Worm (Caenorhabditis elegans) whole organism, young adult: ENCODE measurements around the gene crb-1.

ENCODE experiments used
- B0019.2 ChIP-seq: fragments of 200-800 bp; sonication (Bioruptor generic); conservative IDR thresholded peaks from 2 replicates; pipeline ENCODE4 v1.3.6; 2022; ENCODE audit warnings: missing genetic modification reagents, missing genetic modification characterization, missing compliant biosample characterization
- B0336.3 ChIP-seq: fragments of 200-800 bp; sonication (Bioruptor generic); IDR thresholded peaks from 2 replicates; pipeline ENCODE4 v1.3.6; 2022; ENCODE audit warnings: missing genetic modification characterization, missing compliant biosample characterization
- C17E4.6 ChIP-seq: fragments of 200-800 bp; sonication (Bioruptor generic); IDR thresholded peaks from 2 replicates; pipeline ENCODE4 v1.3.6; 2022; ENCODE audit warnings: missing genetic modification reagents, missing genetic modification characterization, missing compliant biosample characterization
- F33H1.4 ChIP-seq: fragments of 200-800 bp; sonication (Bioruptor generic); IDR thresholded peaks from 2 replicates; pipeline ENCODE4 v1.3.6; 2022; ENCODE audit warnings: missing genetic modification reagents, missing genetic modification characterization, missing compliant biosample characterization
- F57A8.1 ChIP-seq: fragments of 200-800 bp; sonication (Bioruptor generic); optimal IDR thresholded peaks from 2 replicates; lab custom pipeline; 2018; ENCODE audit warnings: mild to moderate bottlenecking, missing genetic modification characterization, moderate library complexity, missing compliant biosample characterization
- F57C9.4 ChIP-seq: sonication (generic microtip); optimal IDR thresholded peaks from 2 replicates; lab custom pipeline; 2017; ENCODE audit warnings: mild to moderate bottlenecking, missing genetic modification characterization, missing compliant biosample characterization
- Y53F4B.3 ChIP-seq: fragments of 200-800 bp; sonication (Bioruptor generic); IDR thresholded peaks from 2 replicates; pipeline ENCODE4 v1.3.6; 2022; ENCODE audit warnings: missing genetic modification reagents, missing genetic modification characterization, missing compliant biosample characterization
- Y56A3A.18 ChIP-seq: fragments of 200-800 bp; sonication (Bioruptor generic); IDR thresholded peaks from 2 replicates; pipeline ENCODE4 v1.3.6; 2022; ENCODE audit warnings: missing genetic modification reagents, missing genetic modification characterization, missing compliant biosample characterization
- Y95B8A.8 ChIP-seq: fragments of 200-800 bp; sonication (Bioruptor generic); IDR thresholded peaks from 2 replicates; pipeline ENCODE4 v1.3.6; 2022; ENCODE audit warnings: missing genetic modification reagents, missing genetic modification characterization, missing compliant biosample characterization
- aptf-3 ChIP-seq: fragments of 200-800 bp; sonication (Bioruptor generic); IDR thresholded peaks from 2 replicates; pipeline ENCODE4 v1.3.6; 2022; ENCODE audit warnings: missing genetic modification characterization, missing compliant biosample characterization
- attf-6 ChIP-seq: fragments of 200-800 bp; sonication (Bioruptor generic); IDR thresholded peaks from 2 replicates; pipeline ENCODE4 v1.3.6; 2022; ENCODE audit warnings: missing genetic modification reagents, missing genetic modification characterization, missing compliant biosample characterization
- bed-1 ChIP-seq: fragments of 200-800 bp; sonication (Bioruptor generic); IDR thresholded peaks from 2 replicates; pipeline ENCODE4 v1.3.6; 2022; ENCODE audit warnings: missing genetic modification reagents, missing genetic modification characterization, missing compliant biosample characterization
- cebp-2 ChIP-seq: fragments of 200-800 bp; sonication (Bioruptor generic); IDR thresholded peaks from 2 replicates; pipeline ENCODE4 v1.3.6; 2022; ENCODE audit warnings: missing genetic modification characterization, missing compliant biosample characterization
- ceh-40 ChIP-seq: fragments of 200-800 bp; sonication (Bioruptor generic); IDR thresholded peaks from 2 replicates; pipeline ENCODE4 v1.3.6; 2022; ENCODE audit warnings: missing genetic modification characterization, missing compliant biosample characterization
- egl-18 ChIP-seq: fragments of 200-800 bp; sonication (Bioruptor generic); IDR thresholded peaks from 2 replicates; pipeline ENCODE4 v1.3.6; 2022; ENCODE audit warnings: missing genetic modification reagents, missing genetic modification characterization, missing compliant biosample characterization
- egl-44 ChIP-seq: fragments of 200-800 bp; sonication (Bioruptor generic); IDR thresholded peaks from 2 replicates; pipeline ENCODE4 v1.3.6; 2022; ENCODE audit warnings: missing genetic modification reagents, missing genetic modification characterization, missing compliant biosample characterization
- fkh-3 ChIP-seq: sonication (generic microtip); optimal IDR thresholded peaks from 2 replicates; lab custom pipeline; 2016; ENCODE audit warnings: mild to moderate bottlenecking, missing genetic modification characterization, missing compliant biosample characterization
- gei-17 ChIP-seq: fragments of 200-800 bp; sonication (Bioruptor generic); optimal IDR thresholded peaks from 2 replicates; lab custom pipeline; 2018; ENCODE audit warnings: mild to moderate bottlenecking, missing genetic modification characterization, missing compliant biosample characterization
- hlh-26 ChIP-seq: fragments of 200-800 bp; sonication (Bioruptor generic); conservative IDR thresholded peaks from 2 replicates; pipeline ENCODE4 v1.3.6; 2022; ENCODE audit warnings: missing genetic modification reagents, missing genetic modification characterization, missing compliant biosample characterization
- hmg-1.2 ChIP-seq: fragments of 200-800 bp; sonication (Bioruptor generic); IDR thresholded peaks from 2 replicates; pipeline ENCODE4 v1.3.6; 2022; ENCODE audit warnings: missing genetic modification reagents, missing genetic modification characterization, missing compliant biosample characterization
- hsf-1 ChIP-seq: fragments of 200-800 bp; sonication (Bioruptor generic); IDR thresholded peaks from 2 replicates; pipeline ENCODE4 v1.3.6; 2022; ENCODE audit warnings: missing genetic modification reagents, missing genetic modification characterization, missing compliant biosample characterization
- lin-40 ChIP-seq: sonication (generic microtip); optimal IDR thresholded peaks from 2 replicates; lab custom pipeline; 2016; ENCODE audit warnings: missing genetic modification characterization, mild to moderate bottlenecking, missing compliant biosample characterization, missing genotype, missing genetic modification reagents
- lin-54 ChIP-seq: fragments of 200-800 bp; sonication (Bioruptor generic); optimal IDR thresholded peaks from 2 replicates; lab custom pipeline; 2018; ENCODE audit warnings: mild to moderate bottlenecking, missing genetic modification characterization, missing compliant biosample characterization
- lir-1 ChIP-seq: fragments of 200-800 bp; sonication (Bioruptor generic); conservative IDR thresholded peaks from 2 replicates; pipeline ENCODE4 v1.3.6; 2022; ENCODE audit warnings: missing genetic modification reagents, missing genetic modification characterization, missing compliant biosample characterization
- lsl-1 ChIP-seq: fragments of 200-800 bp; sonication (Bioruptor generic); optimal IDR thresholded peaks from 2 replicates; lab custom pipeline; 2018; ENCODE audit warnings: mild to moderate bottlenecking, missing genetic modification characterization, moderate library complexity, missing compliant biosample characterization
- madf-10 ChIP-seq: sonication (generic microtip); optimal IDR thresholded peaks from 2 replicates; lab custom pipeline; 2016; ENCODE audit warnings: mild to moderate bottlenecking, missing genetic modification characterization, missing compliant biosample characterization
- madf-3 ChIP-seq: fragments of 200-800 bp; sonication (Bioruptor generic); IDR thresholded peaks from 2 replicates; pipeline ENCODE4 v1.3.6; 2022; ENCODE audit warnings: missing genetic modification reagents, missing genetic modification characterization, missing compliant biosample characterization
- madf-8 ChIP-seq: fragments of 200-800 bp; sonication (Bioruptor generic); conservative IDR thresholded peaks from 2 replicates; pipeline ENCODE4 v1.3.6; 2022; ENCODE audit warnings: missing genetic modification reagents, missing genetic modification characterization, missing compliant biosample characterization
- mxl-1 ChIP-seq: sonication (generic microtip); optimal IDR thresholded peaks from 2 replicates; lab custom pipeline; 2016; ENCODE audit warnings: missing genetic modification characterization, missing compliant biosample characterization
- nfya-2 ChIP-seq: fragments of 200-800 bp; sonication (Bioruptor generic); IDR thresholded peaks from 2 replicates; pipeline ENCODE4 v1.3.6; 2022; ENCODE audit warnings: missing genetic modification reagents, missing genetic modification characterization, missing compliant biosample characterization
- nfyb-1 ChIP-seq: fragments of 200-800 bp; sonication (Bioruptor generic); IDR thresholded peaks from 2 replicates; pipeline ENCODE4 v1.3.6; 2022; ENCODE audit warnings: missing genetic modification reagents, missing genetic modification characterization, missing compliant biosample characterization
- nhr-120 ChIP-seq: fragments of 200-800 bp; sonication (Bioruptor generic); IDR thresholded peaks from 2 replicates; pipeline ENCODE4 v1.3.6; 2022; ENCODE audit warnings: missing genetic modification characterization, missing compliant biosample characterization
- nhr-27 ChIP-seq: fragments of 200-800 bp; sonication (Bioruptor generic); optimal IDR thresholded peaks from 2 replicates; lab custom pipeline; 2018; ENCODE audit warnings: mild to moderate bottlenecking, missing genetic modification characterization, moderate library complexity, missing compliant biosample characterization
- nhr-80 ChIP-seq: sonication (generic microtip); optimal IDR thresholded peaks from 2 replicates; lab custom pipeline; 2016; ENCODE audit warnings: missing genetic modification characterization, missing compliant biosample characterization
- pha-4 ChIP-seq: fragments of 150-350 bp; sonication (generic microtip); optimal IDR thresholded peaks from 2 replicates; lab custom pipeline; 2014; ENCODE audit warnings: missing biosample characterization, missing genetic modification reagents, missing genetic modification characterization
- sdz-38 ChIP-seq: sonication (generic microtip); optimal IDR thresholded peaks from 2 replicates; lab custom pipeline; 2016; ENCODE audit warnings: missing genotype, missing genetic modification characterization, missing compliant biosample characterization
- snpc-1.1 ChIP-seq: sonication (generic microtip); optimal IDR thresholded peaks from 2 replicates; lab custom pipeline; 2017; ENCODE audit warnings: missing genetic modification characterization, mild to moderate bottlenecking, missing compliant biosample characterization, antibody characterized with exemption, moderate library complexity, missing genotype, missing genetic modification reagents; ENCODE audit not compliant: insufficient read depth
- snpc-3.4 ChIP-seq: sonication (generic microtip); optimal IDR thresholded peaks from 2 replicates; lab custom pipeline; 2017; ENCODE audit warnings: missing genetic modification characterization, mild to moderate bottlenecking, missing compliant biosample characterization, antibody characterized with exemption, moderate library complexity, missing genotype, missing genetic modification reagents
- snpc-4 ChIP-seq, 5 experiments: fragments of 150-350 bp in 1 of 5; sonication (generic microtip) in 4 of 5; optimal IDR thresholded peaks; 2 replicates each; lab custom pipeline; 2014 to 2018; ENCODE audit warnings: missing genetic modification characterization in 5 of 5, missing biosample characterization in 3 of 5, antibody characterized with exemption in 2 of 5, mild to moderate bottlenecking in 2 of 5, missing compliant biosample characterization in 2 of 5, missing genotype in 2 of 5, moderate library complexity in 2 of 5, missing genetic modification reagents in 1 of 5
- tbp1 ChIP-seq: fragments of 200-800 bp; sonication (Bioruptor generic); optimal IDR thresholded peaks from 2 replicates; lab custom pipeline; 2018; ENCODE audit warnings: mild to moderate bottlenecking, missing genetic modification characterization, missing compliant biosample characterization
- unc-62 ChIP-seq: fragments of 150-350 bp; optimal IDR thresholded peaks from 2 replicates; lab custom pipeline; 2014; ENCODE audit warnings: missing biosample characterization, missing genetic modification reagents, missing genetic modification characterization
- xnd-1 ChIP-seq: sonication (generic microtip); optimal IDR thresholded peaks from 2 replicates; lab custom pipeline; 2016; ENCODE audit warnings: missing genotype, missing genetic modification reagents, missing genetic modification characterization, missing compliant biosample characterization
- ztf-22 ChIP-seq: fragments of 200-800 bp; sonication (Bioruptor generic); optimal IDR thresholded peaks from 2 replicates; lab custom pipeline; 2018; ENCODE audit warnings: mild to moderate bottlenecking, missing genetic modification characterization, moderate library complexity, missing compliant biosample characterization
- ztf-26 ChIP-seq: sonication (generic microtip); optimal IDR thresholded peaks from 2 replicates; lab custom pipeline; 2017; ENCODE audit warnings: missing genetic modification characterization, missing compliant biosample characterization
- ztf-3 ChIP-seq: fragments of 200-800 bp; sonication (Bioruptor generic); optimal IDR thresholded peaks from 2 replicates; lab custom pipeline; 2018; ENCODE audit warnings: mild to moderate bottlenecking, missing genetic modification characterization, missing compliant biosample characterization

crb-1 gene

ce11 chrX:17438386-17438785 lies 24.6 kb upstream of the crb-1 start, which contains the start of gene C36E6.8:
TSS of gene C36E6.8 (plus strand) at chrX:17438686.
- TF ChIP-seq lin-40 (tag; lab: Kevin White, UChicago) (no peak), lir-1 (GFP tag; lab: Robert Waterston, UW) (no peak), gei-17 (GFP tag; lab: Kevin White, UChicago) (no peak), bed-1 (GFP tag; lab: Robert Waterston, UW) (no peak), nhr-80 (no peak)

- TF ChIP-seq lin-54 (GFP tag; lab: Kevin White, UChicago): no peak
- no peak for TF ChIP-seq Y56A3A.18
- TF ChIP-seq egl-18 (GFP tag; lab: Robert Waterston, UW): no peak
- no peak for TF ChIP-seq tbp1 (GFP tag; lab: Kevin White, UChicago)
- no peak for TF ChIP-seq aptf-3
- TF ChIP-seq ztf-26 (tag; lab: Kevin White, UChicago): no peak
- TF ChIP-seq nhr-27 (tag; lab: Kevin White, UChicago): no peak
- TF ChIP-seq nfya-2: no peak
- TF ChIP-seq snpc-4 (GFP tag; optimal IDR thresholded peaks at IDR 0.05; lab: Kevin White, UChicago): peak; percentile 17
- TF ChIP-seq snpc-4 (tag; optimal IDR thresholded peaks at IDR 0.05; lab: Kevin White, UChicago): peak in 2 of 4 experiments; percentile 66 to 77
- TF ChIP-seq egl-44 (GFP tag; lab: Robert Waterston, UW): no peak
- peak; percentile 13 for TF ChIP-seq nhr-80
- TF ChIP-seq ztf-3 (GFP tag; lab: Kevin White, UChicago): no peak
- peak; percentile 57 for TF ChIP-seq madf-10 (tag; lab: Kevin White, UChicago)
- no peak for TF ChIP-seq hlh-26 (GFP tag; lab: Robert Waterston, UW)
- no peak for TF ChIP-seq snpc-3.4
- no peak for TF ChIP-seq madf-8 (GFP tag; lab: Robert Waterston, UW)
- TF ChIP-seq C17E4.6 (GFP tag; lab: Robert Waterston, UW): no peak
- TF ChIP-seq hmg-1.2 (GFP tag; lab: Robert Waterston, UW): peak; percentile 33; the same call in 1 of the 2 replicates
- no peak for TF ChIP-seq madf-3 (GFP tag; lab: Robert Waterston, UW)
- TF ChIP-seq mxl-1 (tag; lab: Kevin White, UChicago): no peak
- TF ChIP-seq attf-6 (GFP tag; lab: Robert Waterston, UW): no peak
- TF ChIP-seq snpc-1.1 (tag; lab: Kevin White, UChicago): no peak
- no peak for TF ChIP-seq ceh-40 (GFP tag; lab: Robert Waterston, UW)
- no peak for TF ChIP-seq Y95B8A.8 (GFP tag; lab: Robert Waterston, UW)
- TF ChIP-seq pha-4 (tag; lab: Kevin White, UChicago): no peak
- no peak for TF ChIP-seq B0019.2
- TF ChIP-seq F57C9.4 (tag; lab: Kevin White, UChicago): no peak
- TF ChIP-seq gei-17 (GFP tag; lab: Kevin White, UChicago): no peak
- no peak for TF ChIP-seq B0336.3 (GFP tag; lab: Robert Waterston, UW)
- no peak for TF ChIP-seq Y53F4B.3
- TF ChIP-seq ztf-22 (GFP tag; lab: Kevin White, UChicago): no peak
- no peak for TF ChIP-seq xnd-1
- TF ChIP-seq unc-62 (GFP tag; lab: Kevin White, UChicago): no peak
- TF ChIP-seq F57A8.1: no peak
- no peak for TF ChIP-seq hsf-1
- TF ChIP-seq nhr-120 (GFP tag; lab: Robert Waterston, UW): no peak
- TF ChIP-seq F33H1.4 (GFP tag; lab: Robert Waterston, UW): peak; percentile 31; the same call in 1 of the 2 replicates
- TF ChIP-seq bed-1 (GFP tag; lab: Robert Waterston, UW): no peak
- no peak for TF ChIP-seq fkh-3
- no peak for TF ChIP-seq cebp-2 (GFP tag; lab: Robert Waterston, UW)
- TF ChIP-seq nfyb-1: no peak
- no peak for TF ChIP-seq lsl-1
- no peak for TF ChIP-seq sdz-38 (tag; lab: Kevin White, UChicago)
- TF ChIP-seq, all 124 proteins: peak for 5
Measured at ce11 chrX:17434234-17434633, 20.4 kb upstream of the crb-1 start, which contains the start of gene fubl-3. TSS of gene fubl-3 (plus strand) at chrX:17434445.
